Worm (Caenorhabditis elegans): ENCODE measurements around the gene Y55F3AM.5.

DNA sequence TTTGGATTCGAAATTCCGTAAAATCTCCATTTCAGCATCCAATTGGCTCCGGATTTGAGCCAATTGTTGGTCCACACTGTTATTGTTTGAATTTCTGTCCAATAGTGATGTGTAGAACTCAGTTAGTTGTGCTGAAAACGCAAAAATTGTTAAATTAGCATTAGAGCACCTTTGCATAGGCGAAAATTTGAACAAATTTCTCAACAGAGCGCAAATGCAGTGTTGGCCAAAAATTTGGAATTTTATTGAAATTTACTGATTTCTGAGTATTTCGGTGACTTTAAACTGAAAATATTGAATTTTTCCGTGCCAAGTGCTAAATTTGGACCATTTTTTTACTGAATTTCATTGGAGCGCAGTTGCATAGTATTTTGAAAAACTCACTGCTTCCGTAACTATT, 41.5 kb downstream of the Y55F3AM.5 start:
- TF ChIP-seq flt-1 (GFP tag; IDR thresholded peaks at IDR 0.05), result no peak
- TF ChIP-seq ceh-13 (GFP tag; optimal IDR thresholded peaks at IDR 0.05), result no peak
- no peak for TF ChIP-seq ama-1 (optimal IDR thresholded peaks at IDR 0.05)
- no peak for TF ChIP-seq B0310.2 (tag; optimal IDR thresholded peaks at IDR 0.05)
- no peak for TF ChIP-seq pes-1 (GFP tag; IDR thresholded peaks at IDR 0.05)
- no peak for TF ChIP-seq tbx-37 (GFP tag; conservative IDR thresholded peaks at IDR 0.05)
- TF ChIP-seq hmg-4 (GFP tag; optimal IDR thresholded peaks at IDR 0.05), result no peak
- TF ChIP-seq tbx-11 (GFP tag; IDR thresholded peaks at IDR 0.05), result no peak
- no peak for TF ChIP-seq sea-1 (GFP tag; conservative IDR thresholded peaks at IDR 0.05)
- TF ChIP-seq hnd-1 (tag; optimal IDR thresholded peaks at IDR 0.05), result no peak
- TF ChIP-seq ceh-36 (tag; optimal IDR thresholded peaks at IDR 0.05), result no peak
- no peak for TF ChIP-seq scrt-1 (GFP tag; IDR thresholded peaks at IDR 0.05)
